Fruit fly (Drosophila melanogaster) whole organism, pupa: Measurements from ENCODE around the gene Tollo.
A peak's percentile ranks its signal among the peaks of the same experiment; 100 is the strongest.

ENCODE experiments used
- CG10348 ChIP-seq: fragments of 200-800 bp; sonication (Bioruptor generic); IDR thresholded peaks from 2 replicates; pipeline ENCODE4 v1.3.6; 2022; ENCODE audit warnings: missing biosample characterization, missing genetic modification characterization
- CG12605 ChIP-seq: fragments of 200-800 bp; sonication (Bioruptor generic); IDR thresholded peaks from 2 replicates; pipeline ENCODE4 v1.3.6; 2022; ENCODE audit warnings: missing biosample characterization, missing genetic modification characterization
- CG13204 ChIP-seq: fragments of 200-800 bp; sonication (Bioruptor generic); optimal IDR thresholded peaks from 2 replicates; lab custom pipeline; 2018; ENCODE audit warnings: missing biosample characterization, mild to moderate bottlenecking, missing genetic modification characterization, moderate library complexity
- CG14655 ChIP-seq: fragments of 200-800 bp; sonication (Bioruptor generic); optimal IDR thresholded peaks from 3 replicates; lab custom pipeline; 2017; ENCODE audit warnings: mild to moderate bottlenecking, missing biosample characterization, missing genetic modification reagents, missing genetic modification characterization
- CG15710 ChIP-seq: fragments of 200-800 bp; sonication (Bioruptor generic); optimal IDR thresholded peaks from 2 replicates; lab custom pipeline; 2018; ENCODE audit warnings: missing biosample characterization, mild to moderate bottlenecking, missing genetic modification characterization, moderate library complexity
- CG17806 ChIP-seq: fragments of 200-800 bp; sonication (Bioruptor generic); optimal IDR thresholded peaks from 2 replicates; lab custom pipeline; 2018; ENCODE audit warnings: missing biosample characterization, mild to moderate bottlenecking, missing genetic modification characterization, moderate library complexity
- CG32121 ChIP-seq: fragments of 200-800 bp; sonication (Bioruptor generic); IDR thresholded peaks from 2 replicates; pipeline ENCODE4 v1.3.6; 2022; ENCODE audit warnings: missing biosample characterization, missing genetic modification characterization
- CG34367 ChIP-seq: fragments of 200-800 bp; sonication (Bioruptor generic); optimal IDR thresholded peaks from 2 replicates; lab custom pipeline; 2018; ENCODE audit warnings: missing biosample characterization, mild to moderate bottlenecking, missing genetic modification characterization
- CG4496 ChIP-seq: fragments of 200-800 bp; sonication (Bioruptor generic); IDR thresholded peaks from 3 replicates; pipeline ENCODE4 v1.3.6; 2022; ENCODE audit warnings: missing biosample characterization, missing genetic modification characterization
- CG8159 ChIP-seq: fragments of 200-800 bp; sonication (Bioruptor generic); optimal IDR thresholded peaks from 3 replicates; lab custom pipeline; 2018; ENCODE audit warnings: missing biosample characterization, mild to moderate bottlenecking, missing genetic modification characterization, moderate library complexity
- CG8301 ChIP-seq: fragments of 200-800 bp; sonication (Bioruptor generic); optimal IDR thresholded peaks from 2 replicates; lab custom pipeline; 2018; ENCODE audit warnings: missing biosample characterization, mild to moderate bottlenecking, missing genetic modification characterization
- CG9948 ChIP-seq: fragments of 200-800 bp; sonication (Bioruptor generic); optimal IDR thresholded peaks from 2 replicates; lab custom pipeline; 2018; ENCODE audit warnings: missing biosample characterization, mild to moderate bottlenecking, missing genetic modification characterization, moderate library complexity
- D1 ChIP-seq: fragments of 200-800 bp; sonication (Bioruptor generic); optimal IDR thresholded peaks from 2 replicates; lab custom pipeline; 2018; ENCODE audit warnings: missing biosample characterization, mild to moderate bottlenecking, missing genetic modification characterization, moderate library complexity
- EcR ChIP-seq: fragments of 200-800 bp; sonication (Bioruptor generic); optimal IDR thresholded peaks from 3 replicates; lab custom pipeline; 2019; ENCODE audit warnings: missing biosample characterization, missing genetic modification characterization, mild to moderate bottlenecking, moderate library complexity, missing genetic modification reagents
- Ets98B ChIP-seq: fragments of 200-800 bp; sonication (Bioruptor generic); IDR thresholded peaks from 2 replicates; pipeline ENCODE4 v1.3.6; 2022; ENCODE audit warnings: missing biosample characterization, missing genetic modification characterization
- Pif1A ChIP-seq: fragments of 200-800 bp; sonication (Bioruptor generic); optimal IDR thresholded peaks from 3 replicates; lab custom pipeline; 2016; ENCODE audit warnings: missing biosample characterization, missing genetic modification characterization
- Pif1B ChIP-seq: fragments of 200-800 bp; sonication (Bioruptor generic); optimal IDR thresholded peaks from 3 replicates; lab custom pipeline; 2016; ENCODE audit warnings: missing biosample characterization, missing genetic modification characterization
- Snoo ChIP-seq: fragments of 200-800 bp; sonication (Bioruptor generic); optimal IDR thresholded peaks from 3 replicates; lab custom pipeline; 2017; ENCODE audit warnings: missing biosample characterization, mild to moderate bottlenecking, missing genetic modification characterization, inconsistent platforms
- fd96Ca ChIP-seq: fragments of 200-800 bp; sonication (Bioruptor generic); IDR thresholded peaks from 3 replicates; pipeline ENCODE4 v1.3.6; 2022; ENCODE audit warnings: missing biosample characterization, missing genetic modification characterization
- gl ChIP-seq: fragments of 200-800 bp; sonication (Bioruptor generic); optimal IDR thresholded peaks from 2 replicates; lab custom pipeline; 2018; ENCODE audit warnings: missing biosample characterization, mild to moderate bottlenecking, missing genetic modification characterization
- rn ChIP-seq: fragments of 200-800 bp; sonication (Bioruptor generic); IDR thresholded peaks from 2 replicates; pipeline ENCODE4 v1.3.6; 2022; ENCODE audit warnings: missing biosample characterization, missing genetic modification characterization

The Tollo gene

dm6 chr3L:15230178-15230856 lies 5.1 kb upstream of the Tollo start:
- TF ChIP-seq Pif1B (GFP tag; lab: Kevin White, UChicago): peak; percentile 71
- peak; percentile 90 for TF ChIP-seq CG14655 (GFP tag; lab: Kevin White, UChicago)
- TF ChIP-seq CG12605 (GFP tag; lab: Robert Waterston, UW): peak; percentile 39; the same call in 1 of the 2 replicates
- TF ChIP-seq CG32121 (GFP tag; lab: Robert Waterston, UW): peak; percentile 50; the same call in 1 of the 2 replicates
- TF ChIP-seq CG13204 (GFP tag; lab: Kevin White, UChicago): peak; percentile 19
- peak; percentile 6 for TF ChIP-seq Snoo (tag; lab: Kevin White, UChicago)
- TF ChIP-seq D1 (tag; lab: Kevin White, UChicago): no peak
- peak; percentile 80 for TF ChIP-seq CG34367
- peak; percentile 30; the same call in 1 of the 2 replicates for TF ChIP-seq CG10348
- TF ChIP-seq CG9948 (tag; lab: Kevin White, UChicago): peak; percentile 88
- TF ChIP-seq EcR (GFP tag; lab: Kevin White, UChicago): no peak
- TF ChIP-seq CG4496 (GFP tag; lab: Robert Waterston, UW): peak; percentile 39; the same call in 1 of the 3 replicates
- TF ChIP-seq fd96Ca (GFP tag; lab: Robert Waterston, UW): peak; percentile 77
- peak; percentile 37; the same call in 1 of the 2 replicates for TF ChIP-seq Ets98B (GFP tag; lab: Robert Waterston, UW)
- TF ChIP-seq CG15710: peak; percentile 82
- TF ChIP-seq CG17806: peak; percentile 82
- TF ChIP-seq rn (GFP tag; lab: Robert Waterston, UW): no peak
- TF ChIP-seq CG8301 (tag; lab: Kevin White, UChicago): peak; percentile 86
- peak; percentile 77 for TF ChIP-seq Pif1A (GFP tag; lab: Kevin White, UChicago)
- TF ChIP-seq CG8159: peak; percentile 82
- peak; percentile 58 for TF ChIP-seq gl (tag; lab: Kevin White, UChicago)

DNA sequence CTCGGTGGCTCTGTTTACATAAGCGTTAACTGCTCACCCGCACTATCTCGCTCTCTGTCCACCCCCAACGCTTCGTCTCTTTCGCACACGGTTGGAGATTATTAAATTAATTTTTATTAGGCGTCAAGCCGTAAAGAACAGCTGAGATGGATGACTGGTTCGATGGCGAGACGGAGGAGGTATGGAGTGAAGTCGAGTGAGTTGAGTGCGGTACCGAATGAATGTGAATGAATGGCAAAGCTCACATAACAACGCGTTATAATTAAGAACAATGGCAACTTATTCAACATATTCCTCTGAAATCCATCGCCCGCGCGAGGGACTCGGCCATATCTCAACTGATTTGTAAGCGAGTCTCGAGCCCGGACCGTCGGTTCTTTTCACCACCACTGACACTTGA lies 4.3 kb upstream of the Tollo start:
- TF ChIP-seq CG34367: no peak
- TF ChIP-seq CG14655 (GFP tag; lab: Kevin White, UChicago): no peak
- no peak for TF ChIP-seq fd96Ca (GFP tag; lab: Robert Waterston, UW)
- no peak for TF ChIP-seq CG32121 (GFP tag; lab: Robert Waterston, UW)
- TF ChIP-seq CG4496 (GFP tag; lab: Robert Waterston, UW): no peak
- TF ChIP-seq gl (tag; lab: Kevin White, UChicago): no peak
- TF ChIP-seq CG12605 (GFP tag; lab: Robert Waterston, UW): no peak
- TF ChIP-seq CG8301 (tag; lab: Kevin White, UChicago): no peak
- TF ChIP-seq Ets98B (GFP tag; lab: Robert Waterston, UW): no peak
- TF ChIP-seq Pif1B (GFP tag; lab: Kevin White, UChicago): no peak
- TF ChIP-seq CG13204 (GFP tag; lab: Kevin White, UChicago): no peak

DNA sequence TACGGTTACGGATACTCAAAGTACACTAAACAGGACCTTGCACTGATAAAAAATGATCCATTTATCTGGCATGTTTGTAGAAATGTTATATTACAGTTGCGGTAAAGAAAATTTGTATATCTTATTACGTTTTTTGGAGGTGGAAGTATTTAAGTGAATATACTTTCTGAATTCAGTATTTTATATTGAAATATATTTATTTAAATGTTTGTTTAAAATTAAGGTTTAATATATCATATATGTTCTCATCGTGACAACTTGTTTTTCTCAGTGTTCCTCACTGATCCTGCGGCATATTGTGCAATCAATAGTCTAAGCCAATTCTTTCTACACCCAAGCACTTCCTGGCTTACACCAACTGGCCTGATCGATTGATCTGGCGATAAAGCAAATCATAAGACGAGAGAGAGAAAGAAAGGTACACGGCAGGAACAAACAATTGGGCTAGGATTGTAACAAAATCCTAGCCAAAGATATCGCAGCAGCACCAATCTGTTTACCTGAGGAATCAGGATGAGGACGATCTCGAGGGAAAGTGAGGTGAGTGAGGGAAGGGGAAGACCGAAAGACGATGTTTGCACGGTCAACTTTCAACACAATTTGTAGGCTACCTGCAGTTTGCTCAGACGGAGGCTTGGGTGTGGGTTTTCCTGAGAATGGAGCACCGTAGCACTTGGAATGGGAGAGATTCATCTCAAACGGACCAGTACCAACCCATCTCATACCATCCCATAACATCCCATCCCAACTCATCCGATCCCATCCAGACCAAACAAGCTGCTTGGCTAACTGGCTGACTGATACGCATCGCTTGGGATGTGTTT lies 2.8 kb upstream of the Tollo start:
- TF ChIP-seq CG34367: no peak
- TF ChIP-seq CG13204 (GFP tag; lab: Kevin White, UChicago): no peak
- TF ChIP-seq CG15710: no peak
- TF ChIP-seq gl (tag; lab: Kevin White, UChicago): no peak
- TF ChIP-seq Snoo (tag; lab: Kevin White, UChicago): no peak
- TF ChIP-seq CG8301 (tag; lab: Kevin White, UChicago): no peak
- TF ChIP-seq Pif1B (GFP tag; lab: Kevin White, UChicago): no peak

- TF ChIP-seq Ets98B (GFP tag; lab: Robert Waterston, UW) (peak; percentile 45), CG14655 (GFP tag; lab: Kevin White, UChicago) (peak; percentile 26), CG8301 (tag; lab: Kevin White, UChicago) (peak; percentile 14), CG8159 (no peak), CG12605 (GFP tag; lab: Robert Waterston, UW) (no peak), CG13204 (GFP tag; lab: Kevin White, UChicago) (no peak), D1 (tag; lab: Kevin White, UChicago) (peak; percentile 17), CG4496 (GFP tag; lab: Robert Waterston, UW) (peak; percentile 72; the same call in 2 of the 3 replicates), Pif1A (GFP tag; lab: Kevin White, UChicago) (no peak), rn (GFP tag; lab: Robert Waterston, UW) (0 out of 2 replicates have a peak, but pooled peaks have one; percentile 23), CG17806 (no peak), gl (tag; lab: Kevin White, UChicago) (no peak), EcR (GFP tag; lab: Kevin White, UChicago) (peak; percentile 94), fd96Ca (GFP tag; lab: Robert Waterston, UW) (peak; percentile 72), CG32121 (GFP tag; lab: Robert Waterston, UW) (peak; percentile 31), Pif1B (GFP tag; lab: Kevin White, UChicago) (no peak), CG34367 (no peak), CG15710 (peak; percentile 32), CG10348 (no peak), CG9948 (tag; lab: Kevin White, UChicago) (peak; percentile 12), Snoo (tag; lab: Kevin White, UChicago) (no peak)
Observed at dm6 chr3L:15234233-15234778, 1.1 kb upstream of the Tollo start.
